Worm (Caenorhabditis elegans) whole organism, young adult: Measurements from ENCODE around the gene mes-1.

Experiments used
- B0019.2 ChIP-seq: fragments of 200-800 bp; sonication (Bioruptor generic); conservative IDR thresholded peaks from 2 replicates; pipeline ENCODE4 v1.3.6; 2022; ENCODE audit warnings: missing genetic modification reagents, missing genetic modification characterization, missing compliant biosample characterization
- C17E4.6 ChIP-seq: fragments of 200-800 bp; sonication (Bioruptor generic); IDR thresholded peaks from 2 replicates; pipeline ENCODE4 v1.3.6; 2022; ENCODE audit warnings: missing genetic modification reagents, missing genetic modification characterization, missing compliant biosample characterization
- F23B12.7 ChIP-seq: sonication (generic microtip); optimal IDR thresholded peaks from 2 replicates; lab custom pipeline; 2017; ENCODE audit warnings: missing genetic modification characterization, mild to moderate bottlenecking, missing compliant biosample characterization, antibody characterized with exemption, moderate library complexity; ENCODE audit not compliant: insufficient read depth
- K11D2.4 ChIP-seq: fragments of 200-800 bp; sonication (Bioruptor generic); IDR thresholded peaks from 2 replicates; pipeline ENCODE4 v1.3.6; 2022; ENCODE audit warnings: missing genetic modification reagents, missing genetic modification characterization, missing compliant biosample characterization
- K12H6.12 ChIP-seq: fragments of 200-800 bp; sonication (Bioruptor generic); optimal IDR thresholded peaks from 2 replicates; lab custom pipeline; 2018; ENCODE audit warnings: mild to moderate bottlenecking, missing genetic modification characterization, missing compliant biosample characterization
- T26A5.8 ChIP-seq: sonication (generic microtip); optimal IDR thresholded peaks from 2 replicates; lab custom pipeline; 2016; ENCODE audit warnings: missing genetic modification characterization, missing compliant biosample characterization
- Y79H2A.3 ChIP-seq: fragments of 200-800 bp; sonication (Bioruptor generic); conservative IDR thresholded peaks from 2 replicates; pipeline ENCODE4 v1.3.6; 2022; ENCODE audit warnings: missing genetic modification reagents, missing genetic modification characterization, missing compliant biosample characterization
- athp-1 ChIP-seq: sonication (generic microtip); optimal IDR thresholded peaks from 2 replicates; lab custom pipeline; 2017; ENCODE audit warnings: mild to moderate bottlenecking, missing genetic modification characterization, missing compliant biosample characterization
- attf-3 ChIP-seq: fragments of 200-800 bp; sonication (Bioruptor generic); conservative IDR thresholded peaks from 2 replicates; pipeline ENCODE4 v1.3.6; 2022; ENCODE audit warnings: missing genetic modification reagents, missing genetic modification characterization, missing compliant biosample characterization
- attf-6 ChIP-seq: fragments of 200-800 bp; sonication (Bioruptor generic); IDR thresholded peaks from 2 replicates; pipeline ENCODE4 v1.3.6; 2022; ENCODE audit warnings: missing genetic modification reagents, missing genetic modification characterization, missing compliant biosample characterization
- bed-1 ChIP-seq: fragments of 200-800 bp; sonication (Bioruptor generic); IDR thresholded peaks from 2 replicates; pipeline ENCODE4 v1.3.6; 2022; ENCODE audit warnings: missing genetic modification reagents, missing genetic modification characterization, missing compliant biosample characterization
- bed-2 ChIP-seq: fragments of 200-800 bp; sonication (Bioruptor generic); IDR thresholded peaks from 2 replicates; pipeline ENCODE4 v1.3.6; 2022; ENCODE audit warnings: missing genetic modification reagents, missing genetic modification characterization, missing compliant biosample characterization
- ceh-27 ChIP-seq: fragments of 200-800 bp; sonication (Bioruptor generic); optimal IDR thresholded peaks from 2 replicates; lab custom pipeline; 2018; ENCODE audit warnings: mild to moderate bottlenecking, missing genetic modification characterization, moderate library complexity, missing compliant biosample characterization
- die-1 ChIP-seq: sonication (generic microtip); optimal IDR thresholded peaks from 2 replicates; lab custom pipeline; 2016; ENCODE audit warnings: missing genotype, mild to moderate bottlenecking, missing genetic modification characterization, missing compliant biosample characterization
- efl-1 ChIP-seq: fragments of 150-350 bp; optimal IDR thresholded peaks from 2 replicates; lab custom pipeline; 2014; ENCODE audit warnings: missing biosample characterization, missing genetic modification reagents, missing genetic modification characterization
- egrh-3 ChIP-seq: fragments of 200-800 bp; sonication (Bioruptor generic); IDR thresholded peaks from 2 replicates; pipeline ENCODE4 v1.3.6; 2022; ENCODE audit warnings: missing genetic modification reagents, missing genetic modification characterization, missing compliant biosample characterization
- ets-4 ChIP-seq: fragments of 200-800 bp; sonication (Bioruptor generic); optimal IDR thresholded peaks from 2 replicates; lab custom pipeline; 2018; ENCODE audit warnings: mild to moderate bottlenecking, missing genetic modification characterization, missing compliant biosample characterization
- hlh-12 ChIP-seq: sonication (generic microtip); optimal IDR thresholded peaks from 2 replicates; lab custom pipeline; 2016; ENCODE audit warnings: missing genetic modification characterization, missing compliant biosample characterization
- hmg-20 ChIP-seq: fragments of 200-800 bp; sonication (Bioruptor generic); IDR thresholded peaks from 2 replicates; pipeline ENCODE4 v1.3.6; 2022; ENCODE audit warnings: missing genetic modification reagents, missing genetic modification characterization, missing compliant biosample characterization
- hsf-1 ChIP-seq: fragments of 200-800 bp; sonication (Bioruptor generic); IDR thresholded peaks from 2 replicates; pipeline ENCODE4 v1.3.6; 2022; ENCODE audit warnings: missing genetic modification reagents, missing genetic modification characterization, missing compliant biosample characterization
- lin-35 ChIP-seq, 3 experiments: fragments of 150-350 bp in 2 of 3; sonication (generic microtip) in 1 of 3; optimal IDR thresholded peaks; 2 replicates each; lab custom pipeline; 2014 to 2018; ENCODE audit warnings: missing biosample characterization in 3 of 3, missing genetic modification characterization in 3 of 3, missing genetic modification reagents in 3 of 3
- lsl-1 ChIP-seq: fragments of 200-800 bp; sonication (Bioruptor generic); optimal IDR thresholded peaks from 2 replicates; lab custom pipeline; 2018; ENCODE audit warnings: mild to moderate bottlenecking, missing genetic modification characterization, moderate library complexity, missing compliant biosample characterization
- madf-6 ChIP-seq: fragments of 200-800 bp; sonication (Bioruptor generic); IDR thresholded peaks from 2 replicates; pipeline ENCODE4 v1.3.6; 2022; ENCODE audit warnings: missing genetic modification reagents, missing genetic modification characterization, missing compliant biosample characterization
- madf-8 ChIP-seq: fragments of 200-800 bp; sonication (Bioruptor generic); conservative IDR thresholded peaks from 2 replicates; pipeline ENCODE4 v1.3.6; 2022; ENCODE audit warnings: missing genetic modification reagents, missing genetic modification characterization, missing compliant biosample characterization
- mel-28 ChIP-seq: sonication (generic microtip); optimal IDR thresholded peaks from 2 replicates; lab custom pipeline; 2016; ENCODE audit warnings: borderline replicate concordance, mild to moderate bottlenecking, missing genetic modification characterization, missing compliant biosample characterization
- mes-4 ChIP-seq: sonication (generic microtip); optimal IDR thresholded peaks from 2 replicates; lab custom pipeline; 2016; ENCODE audit warnings: missing genotype, missing genetic modification characterization, missing compliant biosample characterization
- nfya-2 ChIP-seq: fragments of 200-800 bp; sonication (Bioruptor generic); IDR thresholded peaks from 2 replicates; pipeline ENCODE4 v1.3.6; 2022; ENCODE audit warnings: missing genetic modification reagents, missing genetic modification characterization, missing compliant biosample characterization
- pbrm-1 ChIP-seq: fragments of 200-800 bp; sonication (Bioruptor generic); IDR thresholded peaks from 2 replicates; pipeline ENCODE4 v1.3.6; 2022; ENCODE audit warnings: missing genetic modification reagents, missing genetic modification characterization, missing compliant biosample characterization
- pha-4 ChIP-seq: fragments of 150-350 bp; sonication (generic microtip); optimal IDR thresholded peaks from 2 replicates; lab custom pipeline; 2014; ENCODE audit warnings: missing biosample characterization, missing genetic modification reagents, missing genetic modification characterization
- repo-1 ChIP-seq: sonication (generic microtip); optimal IDR thresholded peaks from 2 replicates; lab custom pipeline; 2017; ENCODE audit warnings: mild to moderate bottlenecking, missing genetic modification characterization, missing compliant biosample characterization
- sea-2 ChIP-seq: fragments of 200-800 bp; sonication (Bioruptor generic); IDR thresholded peaks from 2 replicates; pipeline ENCODE4 v1.3.6; 2022; ENCODE audit warnings: missing genetic modification characterization, missing compliant biosample characterization
- sptf-2 ChIP-seq: fragments of 200-800 bp; sonication (Bioruptor generic); optimal IDR thresholded peaks from 2 replicates; lab custom pipeline; 2018; ENCODE audit warnings: mild to moderate bottlenecking, missing genetic modification characterization, missing compliant biosample characterization
- tlf-1 ChIP-seq: fragments of 200-800 bp; sonication (Bioruptor generic); optimal IDR thresholded peaks from 2 replicates; lab custom pipeline; 2018; ENCODE audit warnings: mild to moderate bottlenecking, missing genetic modification characterization, missing compliant biosample characterization
- ztf-3 ChIP-seq: fragments of 200-800 bp; sonication (Bioruptor generic); optimal IDR thresholded peaks from 2 replicates; lab custom pipeline; 2018; ENCODE audit warnings: mild to moderate bottlenecking, missing genetic modification characterization, missing compliant biosample characterization

Gene mes-1

DNA sequence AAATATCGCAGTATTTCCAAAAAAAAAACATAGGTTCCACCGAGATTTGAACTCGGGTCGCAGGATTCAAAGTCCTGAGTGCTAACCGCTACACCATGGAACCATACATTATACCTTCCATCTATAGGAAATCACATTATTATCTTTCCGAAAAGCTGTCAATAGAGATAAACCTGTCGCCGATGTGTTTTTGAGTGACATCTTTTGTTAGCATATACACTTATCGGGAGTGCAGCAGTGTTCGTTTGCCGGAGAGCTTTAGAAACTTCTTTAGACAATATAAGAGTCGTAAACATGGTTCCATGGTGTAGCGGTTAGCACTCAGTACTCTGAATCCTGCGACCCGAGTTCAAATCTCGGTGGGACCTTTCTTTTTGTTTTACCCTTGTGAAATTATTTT lies 14.9 kb downstream of the mes-1 start (continued):
- TF ChIP-seq madf-6 (GFP tag; lab: Robert Waterston, UW): peak; percentile 19; the same call in 1 of the 2 replicates

DNA sequence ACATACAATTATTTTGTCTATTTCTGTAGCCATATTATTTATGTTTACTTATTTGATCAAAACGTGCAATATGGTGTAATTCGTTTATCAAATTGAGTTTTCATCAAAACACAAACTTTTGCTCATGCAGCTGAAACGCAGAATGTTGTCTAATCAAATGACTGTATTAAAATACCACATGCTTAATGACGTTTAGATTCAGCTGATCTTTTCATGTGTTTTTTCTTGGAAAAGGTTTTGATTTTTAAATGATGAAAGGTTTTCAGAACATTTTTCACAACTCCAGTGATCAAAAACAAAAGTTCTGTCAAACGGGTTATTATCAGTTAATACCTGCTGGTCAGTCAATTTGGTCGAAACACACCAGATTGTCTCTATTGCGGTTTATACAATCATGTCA lies 18.0 kb downstream of the mes-1 start, which contains the start of gene Y62H9A.1:
Gene Y62H9A.1, plus strand, starts transcription at position 282 of the 400 bp plus-strand sequence.
- TF ChIP-seq sea-2 (GFP tag; lab: Robert Waterston, UW) (no peak), Y79H2A.3 (no peak), nfya-2 (no peak), mes-4 (tag; lab: Kevin White, UChicago) (no peak), B0019.2 (GFP tag; lab: Robert Waterston, UW) (no peak), bed-2 (GFP tag; lab: Robert Waterston, UW) (no peak), hsf-1 (GFP tag; lab: Robert Waterston, UW) (no peak)

DNA sequence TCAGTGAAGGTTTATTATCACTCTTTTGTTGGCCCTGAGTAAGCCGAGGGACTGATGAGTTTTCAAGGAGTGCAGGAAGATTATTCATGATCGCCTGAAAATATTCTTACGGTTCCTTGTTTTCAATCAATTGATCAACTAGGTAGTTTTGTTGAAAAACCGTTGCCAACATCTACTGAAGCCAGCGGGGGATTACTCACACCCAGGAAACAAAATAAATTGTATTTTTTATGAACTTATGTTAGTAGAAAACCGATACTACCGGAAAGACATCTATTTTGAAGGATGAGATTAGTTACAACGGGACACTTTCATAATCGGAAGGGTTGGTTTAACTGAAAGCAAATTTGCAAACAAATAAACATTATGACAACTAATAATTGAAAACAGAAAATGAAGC lies 20.8 kb downstream of the mes-1 start, which contains the start of gene Y62H9A.2:
Gene Y62H9A.2, minus strand, starts transcription at position 101 of the 400 bp plus-strand sequence.
- TF ChIP-seq efl-1 (GFP tag; lab: Kevin White, UChicago) (no peak), repo-1 (tag; lab: Kevin White, UChicago) (no peak), die-1 (tag; lab: Kevin White, UChicago) (no peak), egrh-3 (GFP tag; lab: Robert Waterston, UW) (no peak), K11D2.4 (GFP tag; lab: Robert Waterston, UW) (no peak), bed-2 (GFP tag; lab: Robert Waterston, UW) (no peak), pbrm-1 (GFP tag; lab: Robert Waterston, UW) (no peak), attf-3 (no peak), mel-28 (tag; lab: Kevin White, UChicago) (no peak), ets-4 (GFP tag; lab: Kevin White, UChicago) (no peak), pha-4 (tag; lab: Kevin White, UChicago) (no peak), bed-1 (GFP tag; lab: Robert Waterston, UW) (no peak), F23B12.7 (no peak), hlh-12 (tag; lab: Kevin White, UChicago) (no peak), madf-8 (GFP tag; lab: Robert Waterston, UW) (no peak), ceh-27 (no peak)
- TF ChIP-seq, all 124 proteins: peak for 0

DNA sequence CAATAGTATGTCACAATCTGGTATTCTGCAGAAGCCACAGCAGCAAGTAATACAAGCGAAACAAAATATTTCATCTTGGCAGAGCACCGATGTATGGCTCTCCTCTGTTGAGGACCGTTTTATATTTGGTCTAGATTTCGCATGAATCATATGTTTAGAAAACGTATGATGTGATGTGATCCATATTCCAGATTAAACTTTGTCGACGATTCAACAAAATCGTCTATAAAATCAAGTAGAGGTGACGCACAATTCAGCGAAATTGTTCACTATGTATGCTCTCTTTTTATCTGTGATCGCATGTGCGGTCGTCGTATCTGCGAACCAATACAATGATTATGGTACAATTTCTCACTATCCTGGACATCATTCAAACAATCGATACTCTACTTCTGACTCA lies 22.6 kb downstream of the mes-1 start, which contains the start of the genes Y62H9A.3 and Y62H9A.4:
Gene Y62H9A.3, minus strand, starts transcription at position 101 of the 400 bp plus-strand sequence.
Gene Y62H9A.4, plus strand, starts transcription at position 256 of the 400 bp plus-strand sequence.
- no peak for TF ChIP-seq lsl-1 (GFP tag; lab: Kevin White, UChicago)
- TF ChIP-seq ztf-3 (GFP tag; lab: Kevin White, UChicago): no peak
- no peak for TF ChIP-seq lin-35 (GFP tag; optimal IDR thresholded peaks at IDR 0.05; lab: Kevin White, UChicago)
- TF ChIP-seq sptf-2 (GFP tag; lab: Kevin White, UChicago): no peak
- no peak for TF ChIP-seq attf-6 (GFP tag; lab: Robert Waterston, UW)
- TF ChIP-seq K12H6.12: no peak
- no peak for TF ChIP-seq athp-1 (tag; lab: Kevin White, UChicago)
- no peak for TF ChIP-seq C17E4.6 (GFP tag; lab: Robert Waterston, UW)
- TF ChIP-seq hmg-20 (GFP tag; lab: Robert Waterston, UW): no peak
- TF ChIP-seq T26A5.8 (tag; lab: Kevin White, UChicago): no peak
- TF ChIP-seq pbrm-1 (GFP tag; lab: Robert Waterston, UW): no peak
- TF ChIP-seq tlf-1 (GFP tag; lab: Kevin White, UChicago): no peak
